Worm (Caenorhabditis elegans) whole organism, young adult: ENCODE measurements around the gene F49H12.7.

ENCODE experiments used
- B0019.2 ChIP-seq: fragments of 200-800 bp; sonication (Bioruptor generic); conservative IDR thresholded peaks from 2 replicates; pipeline ENCODE4 v1.3.6; 2022; ENCODE audit warnings: missing genetic modification reagents, missing genetic modification characterization, missing compliant biosample characterization
- F49E8.2 ChIP-seq: sonication (generic microtip); optimal IDR thresholded peaks from 3 replicates; lab custom pipeline; 2017; ENCODE audit warnings: missing genetic modification characterization, mild to moderate bottlenecking, missing compliant biosample characterization, antibody characterized with exemption, moderate library complexity; ENCODE audit not compliant: insufficient read depth
- T07F8.4 ChIP-seq: sonication (generic microtip); optimal IDR thresholded peaks from 2 replicates; lab custom pipeline; 2016; ENCODE audit warnings: mild to moderate bottlenecking, missing genetic modification characterization, moderate library complexity, missing compliant biosample characterization
- ZK185.1 ChIP-seq: sonication (generic microtip); optimal IDR thresholded peaks from 2 replicates; lab custom pipeline; 2016; ENCODE audit warnings: mild to moderate bottlenecking, missing genetic modification characterization, missing compliant biosample characterization; ENCODE audit not compliant: poor library complexity, severe bottlenecking
- aptf-2 ChIP-seq: fragments of 200-800 bp; sonication (Bioruptor generic); conservative IDR thresholded peaks from 2 replicates; pipeline ENCODE4 v1.3.6; 2022; ENCODE audit warnings: missing genetic modification reagents, missing genetic modification characterization, missing compliant biosample characterization
- dox-1 ChIP-seq: fragments of 200-800 bp; sonication (Bioruptor generic); IDR thresholded peaks from 2 replicates; pipeline ENCODE4 v1.3.6; 2022; ENCODE audit warnings: missing genetic modification reagents, missing genetic modification characterization, missing compliant biosample characterization
- lin-26 ChIP-seq: fragments of 200-800 bp; sonication (Bioruptor generic); IDR thresholded peaks from 2 replicates; pipeline ENCODE4 v1.3.6; 2022; ENCODE audit warnings: missing genetic modification reagents, missing genetic modification characterization, missing compliant biosample characterization
- lsy-27 ChIP-seq: sonication (generic microtip); optimal IDR thresholded peaks from 2 replicates; lab custom pipeline; 2017; ENCODE audit warnings: missing genetic modification characterization, mild to moderate bottlenecking, missing compliant biosample characterization, antibody characterized with exemption, missing genotype, borderline replicate concordance; ENCODE audit not compliant: insufficient read depth
- nfya-1 ChIP-seq: sonication (generic microtip); optimal IDR thresholded peaks from 2 replicates; lab custom pipeline; 2017; ENCODE audit warnings: antibody characterized with exemption, missing compliant biosample characterization, missing genetic modification characterization, borderline replicate concordance; ENCODE audit not compliant: insufficient read depth
- ztf-28 ChIP-seq: fragments of 200-800 bp; sonication (Bioruptor generic); IDR thresholded peaks from 2 replicates; pipeline ENCODE4 v1.3.6; 2022; ENCODE audit warnings: missing genetic modification reagents, missing genetic modification characterization, missing compliant biosample characterization

DNA sequence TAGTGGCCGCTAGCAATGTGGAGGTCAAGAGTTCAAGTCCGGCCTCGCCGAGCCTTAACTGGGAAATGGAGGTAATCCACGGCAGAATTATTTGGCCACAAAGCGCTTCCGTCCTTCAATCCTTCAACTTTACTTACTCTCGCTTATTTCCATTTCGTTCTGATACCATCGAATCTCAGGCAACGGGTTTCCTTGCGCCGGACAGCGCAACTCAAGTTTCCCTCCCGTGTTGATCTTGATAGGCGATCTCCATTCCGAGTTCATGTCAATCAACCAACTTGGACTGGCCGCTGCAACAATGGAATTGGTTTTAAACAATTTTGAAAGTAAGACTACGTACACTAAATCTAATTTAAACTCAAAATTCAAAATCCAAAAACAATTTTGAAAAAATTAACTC, 24.0 kb upstream of the F49H12.7 start:
- TF ChIP-seq nfya-1 (tag; lab: Kevin White, UChicago): no peak
- no peak for TF ChIP-seq dox-1 (GFP tag; lab: Robert Waterston, UW)
- no peak for TF ChIP-seq T07F8.4 (tag; lab: Kevin White, UChicago)
- no peak for TF ChIP-seq F49E8.2 (tag; lab: Kevin White, UChicago)
- no peak for TF ChIP-seq lin-26 (GFP tag; lab: Robert Waterston, UW)
- no peak for TF ChIP-seq aptf-2
- TF ChIP-seq ZK185.1 (tag; lab: Kevin White, UChicago): no peak
- TF ChIP-seq lsy-27 (tag; lab: Kevin White, UChicago): no peak
- no peak for TF ChIP-seq B0019.2
- no peak for TF ChIP-seq ztf-28 (GFP tag; lab: Robert Waterston, UW)
